Worm (Caenorhabditis elegans) whole organism, L4 larva: ENCODE results near the gene F16B12.7.

Source experiments
- ZK546.5 ChIP-seq, 2 experiments: sonication (generic microtip); optimal IDR thresholded peaks; 2 replicates each; lab custom pipeline; 2017; ENCODE audit warnings: missing biosample characterization in 2 of 2, missing genetic modification characterization in 2 of 2
- ama-1 ChIP-seq: fragments of 150-350 bp; optimal IDR thresholded peaks from 2 replicates; lab custom pipeline; 2014; ENCODE audit warnings: inconsistent platforms, mixed read lengths
- dmd-6 ChIP-seq: fragments of 200-800 bp; sonication (Bioruptor generic); IDR thresholded peaks from 2 replicates; pipeline ENCODE4 v1.3.6; 2022; ENCODE audit warnings: missing genetic modification reagents, missing genetic modification characterization, missing compliant biosample characterization
- egl-27 ChIP-seq: sonication (generic microtip); optimal IDR thresholded peaks from 3 replicates; lab custom pipeline; 2017; ENCODE audit warnings: missing biosample characterization, missing genetic modification reagents, missing genetic modification characterization
- fkh-10 ChIP-seq: fragments of 150-350 bp; optimal IDR thresholded peaks from 2 replicates; lab custom pipeline; 2014; ENCODE audit warnings: missing biosample characterization, missing genetic modification reagents, missing genetic modification characterization
- fos-1 ChIP-seq: fragments of 150-350 bp; optimal IDR thresholded peaks from 2 replicates; lab custom pipeline; 2014; ENCODE audit warnings: missing biosample characterization, missing genetic modification characterization
- mep-1 ChIP-seq: fragments of 150-350 bp; sonication (generic microtip); optimal IDR thresholded peaks from 3 replicates; lab custom pipeline; 2014; ENCODE audit warnings: missing biosample characterization, missing genetic modification characterization
- nhr-76 ChIP-seq: fragments of 150-350 bp; optimal IDR thresholded peaks from 2 replicates; lab custom pipeline; 2014; ENCODE audit warnings: missing biosample characterization, missing genetic modification characterization
- nhr-77 ChIP-seq: fragments of 150-350 bp; optimal IDR thresholded peaks from 2 replicates; lab custom pipeline; 2014; ENCODE audit warnings: missing biosample characterization, missing genetic modification characterization
- skn-1 ChIP-seq: fragments of 150-350 bp; optimal IDR thresholded peaks from 2 replicates; lab custom pipeline; 2014; ENCODE audit warnings: missing biosample characterization, missing genetic modification characterization
- zag-1 ChIP-seq: fragments of 150-350 bp; optimal IDR thresholded peaks from 2 replicates; lab custom pipeline; 2014; ENCODE audit warnings: missing biosample characterization, missing genetic modification characterization
- zfp-3 ChIP-seq: fragments of 200-800 bp; sonication (Bioruptor generic); conservative IDR thresholded peaks from 2 replicates; pipeline ENCODE4 v1.3.6; 2022; ENCODE audit warnings: missing genetic modification reagents, missing genetic modification characterization, missing compliant biosample characterization
- ztf-11 ChIP-seq: fragments of 150-350 bp; optimal IDR thresholded peaks from 2 replicates; lab custom pipeline; 2014; ENCODE audit warnings: missing biosample characterization, missing genetic modification characterization

- TF ChIP-seq ztf-11, result no peak
- TF ChIP-seq ZK546.5 (tag; optimal IDR thresholded peaks at IDR 0.05; lab: Kevin White, UChicago), result no peak
- TF ChIP-seq dmd-6 (GFP tag; lab: Robert Waterston, UW), result no peak
- TF ChIP-seq zfp-3 (GFP tag; lab: Robert Waterston, UW), result no peak
- no peak for TF ChIP-seq fkh-10 (GFP tag; lab: Kevin White, UChicago)
- TF ChIP-seq zag-1 (tag; lab: Kevin White, UChicago), result no peak
- TF ChIP-seq mep-1 (tag; lab: Kevin White, UChicago), result no peak
- TF ChIP-seq fos-1, result no peak
- TF ChIP-seq nhr-76, result no peak
- TF ChIP-seq egl-27, result no peak
- TF ChIP-seq nhr-77 (tag; lab: Kevin White, UChicago), result no peak
- TF ChIP-seq skn-1, result no peak
- TF ChIP-seq ama-1 (lab: Kevin White, UChicago), result no peak
Measured at ce11 chrX:14141896-14142392, 33.6 kb downstream of the F16B12.7 start, which contains the start of gene ceh-89.
